Worm (Caenorhabditis elegans) whole organism, L4/young adult: ENCODE data around the gene gna-1.

ENCODE experiments used
- W03F9.2 ChIP-seq: fragments of 150-350 bp; optimal IDR thresholded peaks from 2 replicates; lab custom pipeline; 2014; ENCODE audit warnings: missing biosample characterization, missing genetic modification characterization
- dao-5 ChIP-seq: sonication (generic microtip); optimal IDR thresholded peaks from 2 replicates; lab custom pipeline; 2016; ENCODE audit warnings: missing genotype, missing genetic modification characterization, moderate library complexity, missing compliant biosample characterization
- him-1 ChIP-seq: sonication (generic microtip); optimal IDR thresholded peaks from 2 replicates; lab custom pipeline; 2016; ENCODE audit warnings: missing genotype, missing genetic modification reagents, missing genetic modification characterization, missing compliant biosample characterization

gna-1 gene

DNA sequence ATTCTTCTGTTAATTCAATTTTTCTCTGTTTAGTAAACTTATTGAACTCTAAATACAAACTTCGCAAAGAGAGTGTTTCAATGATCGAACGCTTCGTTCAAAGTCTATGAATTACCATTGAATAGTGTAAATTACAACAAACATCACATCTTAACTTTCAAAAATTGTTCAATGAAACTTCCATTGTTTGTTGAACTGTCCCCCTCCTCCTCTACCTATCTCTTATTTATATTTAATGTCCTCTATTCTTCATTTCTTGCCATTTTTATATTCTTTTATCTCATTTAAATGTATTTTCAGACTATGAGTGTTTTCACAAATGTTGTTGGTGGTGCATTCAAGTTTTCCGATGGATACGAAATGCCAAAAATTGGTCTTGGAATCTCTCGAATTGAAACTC, 19.2 kb upstream of the gna-1 start, which contains the start of gene K07C5.2:
TSS of gene K07C5.2 (plus strand) at position 301 of the 400 bp plus-strand sequence.
- TF ChIP-seq him-1 = no peak
- no peak for TF ChIP-seq dao-5
- TF ChIP-seq W03F9.2 (tag; lab: Kevin White, UChicago) = no peak

DNA sequence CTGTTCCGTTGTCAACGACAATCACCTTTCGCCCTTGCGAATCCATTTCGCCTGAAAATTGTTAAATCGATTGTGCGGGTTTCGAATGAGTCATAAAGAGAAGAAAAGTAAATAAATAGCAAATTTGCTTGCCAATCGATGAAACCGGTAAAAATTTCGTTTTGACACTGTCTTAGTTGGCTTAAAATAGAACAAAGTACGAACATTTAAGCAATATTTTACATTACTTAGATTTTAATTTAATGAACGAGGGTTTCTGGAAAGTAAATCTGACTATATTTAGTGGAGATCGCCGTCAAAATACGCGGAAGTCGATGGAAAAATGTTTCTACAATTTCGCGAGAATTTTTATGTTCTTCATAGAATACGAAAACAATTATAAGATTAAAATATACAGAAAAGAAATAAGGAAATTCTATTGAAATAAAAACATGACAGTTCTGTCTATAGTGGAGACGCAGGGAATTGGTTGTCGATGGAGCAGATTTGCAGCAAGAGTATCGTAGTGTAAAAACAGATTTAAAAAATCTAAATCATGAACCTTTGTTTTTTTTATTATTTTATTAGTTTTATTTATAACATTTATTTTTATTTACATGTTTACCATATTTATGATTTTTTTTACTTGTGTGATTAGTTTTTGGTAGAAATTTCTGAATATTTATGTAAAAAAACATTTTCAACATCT, 18.5 kb upstream of the gna-1 start, which contains the start of gene arx-2:
TSS of gene arx-2 (minus strand) at position 51 of the 688 bp plus-strand sequence.
- TF ChIP-seq W03F9.2 (tag; lab: Kevin White, UChicago) (peak; percentile 90), him-1 (no peak)

DNA sequence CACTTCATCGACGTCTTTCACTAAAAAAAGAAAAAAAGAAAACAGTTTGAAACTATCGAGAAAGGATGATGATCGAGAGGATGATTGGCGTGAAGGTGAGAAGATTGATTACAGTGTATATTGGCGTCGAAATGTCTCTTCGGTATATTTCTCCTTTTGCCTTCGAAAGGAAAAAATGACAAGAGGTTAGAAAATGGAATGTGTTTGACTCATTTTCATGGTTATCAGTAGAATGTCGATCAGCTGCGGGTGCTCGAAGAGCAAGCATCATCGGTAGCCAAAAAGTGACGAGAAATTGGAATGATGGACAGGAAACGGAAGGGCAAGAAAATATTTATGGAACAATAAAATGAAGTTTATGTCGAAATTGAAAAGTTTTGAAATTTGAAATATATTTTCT, 13.9 kb upstream of the gna-1 start:
- TF ChIP-seq W03F9.2 (tag; lab: Kevin White, UChicago) (no peak), dao-5 (no peak), him-1 (no peak)

DNA sequence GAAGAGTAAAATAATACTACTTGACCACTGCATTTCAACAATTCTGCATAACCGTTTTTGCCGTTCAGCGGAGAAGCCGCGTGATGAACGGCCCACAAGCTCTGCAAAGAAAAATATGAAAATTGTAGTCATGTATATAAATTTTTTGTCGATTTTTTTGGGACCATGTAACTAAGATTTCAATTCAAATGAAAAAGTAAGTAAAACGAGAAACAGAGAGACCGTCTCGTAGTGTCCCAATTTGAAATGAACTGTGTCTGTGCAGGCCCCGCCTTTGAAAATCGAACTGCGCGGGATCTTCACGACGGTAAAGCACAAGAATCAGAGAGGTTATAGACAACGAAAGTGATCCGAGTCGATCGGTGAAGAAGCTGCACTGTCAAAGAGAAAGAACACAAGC, 12.1 kb upstream of the gna-1 start, which contains the start of gene crm-1:
TSS of gene crm-1 (minus strand) at position 101 of the 400 bp plus-strand sequence.
- no peak for TF ChIP-seq him-1
- TF ChIP-seq W03F9.2 (tag; lab: Kevin White, UChicago) = no peak
- no peak for TF ChIP-seq dao-5

DNA sequence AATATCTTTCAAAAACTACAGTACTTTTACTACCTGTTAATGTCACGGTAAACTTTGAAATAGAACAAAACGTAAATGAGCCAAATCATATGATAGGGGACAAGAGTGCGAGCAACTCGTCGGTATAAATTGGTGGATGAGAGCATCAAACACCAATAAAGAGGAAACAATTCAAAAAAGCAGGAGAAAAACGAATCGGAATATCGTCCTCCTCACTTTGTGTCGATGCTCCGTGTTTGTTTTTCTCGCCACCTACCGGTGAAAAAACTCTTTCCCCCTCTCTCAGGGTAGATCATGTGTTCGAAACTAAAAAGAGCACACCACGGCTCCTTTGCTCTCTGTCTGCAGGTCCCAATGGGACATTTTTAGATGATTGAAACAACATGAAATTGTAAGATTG, 8.1 kb upstream of the gna-1 start:
- TF ChIP-seq dao-5 (no peak), W03F9.2 (tag; lab: Kevin White, UChicago) (no peak), him-1 (no peak)

DNA sequence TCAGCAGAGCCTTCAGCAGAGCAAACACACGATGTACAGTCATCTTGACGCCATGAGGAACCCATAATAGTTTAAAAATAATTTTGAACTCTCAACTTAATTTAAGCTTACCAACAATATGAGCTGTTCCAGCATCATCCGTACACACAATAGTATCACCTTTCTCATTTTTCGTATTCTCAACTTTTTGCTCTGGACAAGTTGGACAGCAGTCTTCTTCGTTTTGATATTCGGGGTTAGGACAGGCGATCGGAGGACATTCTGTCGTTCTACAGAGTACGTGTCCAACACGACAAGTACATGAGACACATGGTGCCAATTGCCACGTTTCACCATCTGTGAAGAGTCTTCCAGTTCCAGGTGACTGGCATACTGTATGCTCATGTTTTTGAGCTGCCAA, 3.6 kb upstream of the gna-1 start:
- TF ChIP-seq him-1 (no peak), W03F9.2 (tag; lab: Kevin White, UChicago) (no peak), dao-5 (no peak)

DNA sequence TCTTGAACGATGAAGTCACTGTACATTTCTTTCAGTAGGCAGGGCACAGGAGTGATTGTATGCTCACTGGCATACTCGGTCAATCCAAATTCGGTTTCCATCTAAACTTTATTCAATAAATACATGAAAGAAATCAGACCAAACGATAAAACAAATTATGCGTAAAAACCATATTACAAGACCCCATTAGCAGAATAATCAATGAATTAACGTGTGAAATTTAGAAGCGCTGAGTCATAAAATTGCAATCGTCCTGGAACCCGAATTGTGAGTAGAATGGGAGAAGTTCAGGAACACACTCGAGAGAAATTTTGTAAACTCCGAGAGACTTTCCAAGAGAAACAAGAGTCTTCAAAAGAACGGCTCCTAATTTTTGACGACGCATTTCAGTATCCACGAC, 517 bp downstream of the gna-1 start, which contains the start of gene B0024.11:
TSS of gene B0024.11 (minus strand) at position 101 of the 400 bp plus-strand sequence.
- TF ChIP-seq W03F9.2 (tag; lab: Kevin White, UChicago) (no peak), dao-5 (no peak), him-1 (no peak)

DNA sequence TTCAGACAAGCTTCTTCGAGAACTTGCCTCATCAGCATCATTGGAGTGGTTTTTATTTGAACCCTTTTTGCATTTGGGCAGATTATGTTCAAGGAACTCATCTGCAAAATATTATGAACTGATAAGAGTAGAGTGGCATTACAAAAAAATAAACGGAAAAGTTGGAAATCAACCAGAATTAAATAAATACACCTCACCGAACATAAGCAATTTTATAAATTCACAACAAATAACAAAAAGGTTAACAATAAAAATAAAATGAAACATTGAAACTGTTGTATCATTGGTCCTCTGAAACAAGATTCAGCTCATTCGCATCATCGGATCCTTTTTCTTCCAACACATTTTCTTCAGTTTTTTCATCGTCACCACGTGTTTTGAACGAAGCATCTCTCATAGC, 2.7 kb downstream of the gna-1 start, which contains the start of gene asps-1:
TSS of gene asps-1 (minus strand) at position 101 of the 400 bp plus-strand sequence.
- no peak for TF ChIP-seq him-1
- TF ChIP-seq dao-5 = no peak
- TF ChIP-seq W03F9.2 (tag; lab: Kevin White, UChicago) = no peak

DNA sequence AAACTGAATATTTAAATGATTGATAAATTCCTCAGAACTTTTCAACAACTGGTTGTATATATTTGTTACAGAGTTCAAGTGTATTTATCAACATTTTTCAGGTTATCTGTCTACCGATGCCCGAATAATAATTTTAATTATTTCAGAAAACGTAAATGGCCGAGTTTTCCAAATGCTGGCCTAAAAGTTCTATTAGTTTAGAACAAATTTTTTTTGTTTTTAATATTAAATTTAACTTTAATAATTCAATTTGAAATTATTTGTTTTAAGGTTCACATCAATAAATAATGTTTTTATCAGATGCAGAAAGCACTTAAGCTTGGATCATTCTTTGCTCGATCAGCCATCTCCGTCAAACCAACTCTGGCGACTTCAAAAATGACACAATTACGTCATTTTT, 5.6 kb downstream of the gna-1 start, which contains the start of gene trx-2:
TSS of gene trx-2 (plus strand) at position 301 of the 400 bp plus-strand sequence.
- TF ChIP-seq dao-5 = no peak
- no peak for TF ChIP-seq him-1
- no peak for TF ChIP-seq W03F9.2 (tag; lab: Kevin White, UChicago)

DNA sequence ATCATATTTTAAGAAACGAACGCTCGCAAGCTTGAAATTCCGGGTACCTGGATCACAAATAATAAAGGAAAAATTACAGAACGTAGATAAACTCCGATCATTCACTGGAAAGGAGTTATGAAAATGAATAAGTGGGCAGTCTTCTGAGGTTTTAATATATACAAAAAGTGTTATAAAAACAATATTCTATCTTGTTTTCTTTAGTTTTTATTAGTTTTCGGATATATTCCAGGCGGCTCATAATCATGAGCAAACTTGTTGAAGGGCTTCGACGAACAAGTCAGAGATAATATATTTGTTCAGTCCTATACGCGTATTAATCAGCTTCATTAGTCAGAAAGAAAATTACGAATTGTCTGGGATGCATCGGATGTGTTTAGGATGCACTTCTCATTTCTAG, 6.0 kb downstream of the gna-1 start, which contains the start of gene gcy-6:
TSS of gene gcy-6 (minus strand) at position 101 of the 400 bp plus-strand sequence.
- TF ChIP-seq dao-5 (no peak), W03F9.2 (tag; lab: Kevin White, UChicago) (no peak), him-1 (no peak)

DNA sequence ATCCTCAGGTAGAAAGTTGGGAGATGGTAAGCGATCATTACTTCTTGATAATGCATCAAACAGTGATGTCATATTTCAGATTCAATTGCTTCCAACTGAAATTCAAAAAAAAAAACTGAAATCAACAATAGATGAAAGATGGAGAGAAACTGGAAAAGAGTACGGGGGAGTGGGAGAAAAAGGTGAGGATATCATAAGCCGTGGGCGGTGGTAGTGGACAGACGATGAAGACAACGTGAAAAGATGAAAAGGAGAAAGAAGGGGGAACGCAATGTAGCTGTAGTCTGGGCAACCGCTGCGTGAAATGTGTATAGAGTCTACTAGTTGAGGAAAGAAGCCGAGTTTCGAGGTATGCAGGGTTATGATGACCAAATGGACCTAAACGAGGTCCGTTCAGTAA, 12.7 kb downstream of the gna-1 start, which contains the start of gene che-12:
TSS of gene che-12 (minus strand) at position 101 of the 400 bp plus-strand sequence.
- no peak for TF ChIP-seq dao-5
- TF ChIP-seq him-1 = no peak
- TF ChIP-seq W03F9.2 (tag; lab: Kevin White, UChicago) = no peak

DNA sequence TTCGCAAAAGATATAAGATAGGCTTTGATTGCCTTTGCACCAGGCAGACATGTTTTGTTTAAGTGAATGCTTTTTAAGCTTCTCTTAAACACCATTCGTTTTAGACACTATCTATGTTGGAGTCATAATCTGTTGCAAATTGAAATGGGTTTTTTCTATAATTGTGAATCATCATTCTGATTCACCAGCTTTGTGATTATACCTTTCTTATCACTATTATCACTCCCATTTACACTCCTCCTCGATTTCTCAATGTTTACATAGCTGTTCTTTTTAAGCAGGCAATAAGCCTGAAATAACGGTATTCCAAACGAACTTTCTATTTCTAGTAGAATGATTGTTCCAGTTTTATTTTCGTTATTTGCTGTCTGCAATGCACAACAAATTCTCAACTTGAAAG, 22.9 kb downstream of the gna-1 start, which contains the start of gene B0024.4:
TSS of gene B0024.4 (plus strand) at position 301 of the 400 bp plus-strand sequence.
- TF ChIP-seq dao-5 (no peak), him-1 (no peak), W03F9.2 (tag; lab: Kevin White, UChicago) (no peak)

DNA sequence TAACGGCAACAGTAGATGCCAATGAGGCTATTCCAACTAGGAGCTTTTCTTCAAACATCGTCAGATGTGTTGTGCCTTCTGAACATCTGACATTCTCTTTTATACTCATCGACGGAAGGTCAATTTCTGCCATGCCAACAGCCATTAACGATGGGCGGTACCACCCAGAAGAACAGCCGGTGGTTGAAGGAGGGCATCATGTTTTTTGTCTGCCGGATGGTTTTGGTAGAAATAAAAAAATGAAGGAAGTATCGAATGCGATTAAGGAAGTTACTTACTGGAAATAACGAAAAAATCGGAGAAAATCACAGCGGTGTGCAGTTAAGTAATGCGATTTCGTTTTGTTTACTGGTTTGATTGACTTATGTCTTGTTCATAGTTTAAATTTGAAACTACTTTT, 25.4 kb downstream of the gna-1 start, which contains the start of gene col-150:
TSS of gene col-150 (minus strand) at position 101 of the 400 bp plus-strand sequence.
- TF ChIP-seq W03F9.2 (tag; lab: Kevin White, UChicago) (no peak), him-1 (no peak), dao-5 (no peak)

DNA sequence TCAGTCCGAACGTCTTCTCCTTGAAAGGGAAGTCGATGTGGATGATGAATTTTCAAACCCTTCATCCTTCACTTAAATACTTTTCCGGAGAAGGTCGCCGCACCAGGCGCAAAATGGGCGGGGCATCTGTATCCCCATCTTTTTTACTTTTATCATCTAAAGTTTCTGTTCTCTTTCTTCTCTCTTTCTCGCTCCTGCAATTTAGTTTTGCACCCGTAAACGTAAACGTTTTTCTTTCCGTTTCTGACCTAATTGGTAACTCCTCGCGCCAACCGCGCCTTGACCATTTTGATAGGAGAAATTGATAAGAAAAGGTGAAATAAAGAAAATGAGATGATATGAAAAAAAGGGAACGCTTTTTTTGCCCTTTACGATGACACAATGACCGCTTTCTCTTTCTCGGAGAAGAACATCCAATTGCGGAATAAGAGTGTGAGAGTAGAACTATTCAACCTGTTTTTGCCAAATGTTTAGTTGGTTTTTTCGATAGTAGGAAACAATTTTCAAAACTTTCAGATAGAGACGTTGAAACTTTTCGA, 27.1 kb downstream of the gna-1 start, which contains the start of gene col-149:
TSS of gene col-149 (minus strand) at position 51 of the 539 bp plus-strand sequence.
- TF ChIP-seq W03F9.2 (tag; lab: Kevin White, UChicago) = no peak
- no peak for TF ChIP-seq dao-5
- no peak for TF ChIP-seq him-1

DNA sequence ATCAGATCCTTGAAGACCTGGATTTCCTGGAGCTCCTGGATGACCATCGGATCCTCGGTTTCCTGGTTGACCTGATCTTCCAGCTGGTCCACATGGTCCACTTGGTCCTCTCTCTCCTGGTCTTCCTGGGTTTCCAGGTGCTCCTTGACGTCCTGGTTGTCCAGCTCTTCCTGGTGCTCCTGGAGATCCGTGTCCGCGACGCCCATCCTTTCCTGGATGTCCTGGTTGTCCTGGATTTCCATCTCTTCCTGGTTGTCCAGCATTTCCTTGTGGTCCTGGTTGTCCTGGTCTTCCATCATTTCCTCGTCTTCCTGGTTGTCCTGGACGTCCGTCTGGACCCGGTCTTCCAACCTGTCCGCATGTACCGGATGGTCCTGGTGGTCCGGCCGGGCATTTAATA, 28.1 kb downstream of the gna-1 start:
- no peak for TF ChIP-seq W03F9.2 (tag; lab: Kevin White, UChicago)
- TF ChIP-seq dao-5 = no peak
- no peak for TF ChIP-seq him-1
